Worm (Caenorhabditis elegans): ENCODE measurements around the gene W06H8.2.

DNA sequence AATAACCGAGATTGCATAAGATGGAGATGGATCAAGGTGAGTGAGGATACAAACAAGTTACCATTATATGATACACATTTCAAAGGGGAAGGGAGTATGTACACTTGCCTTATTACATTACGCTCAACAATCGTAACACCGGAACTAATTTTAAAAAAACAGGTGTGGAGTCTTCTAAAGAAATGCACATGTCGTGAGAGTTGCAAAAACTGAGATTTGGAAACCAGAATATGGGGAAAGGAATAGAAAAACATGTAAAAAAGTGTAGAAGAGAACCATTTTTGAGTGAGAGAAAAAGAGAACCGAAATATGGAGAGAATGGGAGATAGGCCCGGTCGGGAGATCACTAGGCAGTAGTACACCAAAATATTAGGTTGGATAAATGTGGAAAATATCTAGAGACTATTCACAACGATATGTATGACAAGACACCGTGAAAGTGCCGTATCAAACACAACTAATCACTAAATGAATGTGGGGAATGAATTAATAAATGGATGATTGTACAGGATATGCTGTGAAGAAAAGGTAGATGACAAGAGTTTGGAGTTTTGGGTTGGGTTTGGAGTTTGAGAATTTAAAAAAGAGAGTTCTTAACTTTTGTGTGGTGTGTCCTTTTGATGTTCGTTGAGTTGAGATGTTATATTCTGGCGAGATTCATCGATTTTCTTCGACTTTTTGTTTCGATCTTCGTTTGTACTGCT is 16.9 kb downstream of the W06H8.2 start:
- TF ChIP-seq jun-1 (tag; optimal IDR thresholded peaks at IDR 0.05) (peak; percentile 18), blmp-1 (tag; optimal IDR thresholded peaks at IDR 0.05) (no peak), nhr-76 (tag; optimal IDR thresholded peaks at IDR 0.05) (no peak), lsy-2 (tag; optimal IDR thresholded peaks at IDR 0.05) (peak in 1 of 2 experiments; percentile 14), fos-1 (tag; optimal IDR thresholded peaks at IDR 0.05) (no peak), ztf-4 (tag; optimal IDR thresholded peaks at IDR 0.05) (no peak), ama-1 (optimal IDR thresholded peaks at IDR 0.05) (no peak), nhr-11 (tag; optimal IDR thresholded peaks at IDR 0.05) (no peak), elt-3 (tag; optimal IDR thresholded peaks at IDR 0.05) (no peak), nhr-28 (tag; optimal IDR thresholded peaks at IDR 0.05) (no peak), hpl-2 (GFP tag; optimal IDR thresholded peaks at IDR 0.05) (no peak), aly-2 (tag; optimal IDR thresholded peaks at IDR 0.05) (peak; percentile 59)
